Fruit fly (Drosophila melanogaster) whole organism: ENCODE measurements around the gene ND-51.

ENCODE experiments used
- psq ChIP-seq: fragments of >200 bp; optimal IDR thresholded peaks from 2 replicates; lab custom pipeline; 2017
- usp ChIP-seq: fragments of >200 bp; optimal IDR thresholded peaks from 2 replicates; lab custom pipeline; 2017; ENCODE audit warnings: missing biosample characterization, missing genetic modification characterization, mixed read lengths

dm6 chr2L:6045972-6046718, 16.4 kb downstream of the ND-51 start, which contains the start of gene Pfas:
- no peak for TF ChIP-seq psq (lab: Kevin White, UChicago)
- TF ChIP-seq usp (GFP tag; lab: Kevin White, UChicago) = no peak
